Worm (Caenorhabditis elegans): ENCODE measurements around the gene pes-8.

DNA sequence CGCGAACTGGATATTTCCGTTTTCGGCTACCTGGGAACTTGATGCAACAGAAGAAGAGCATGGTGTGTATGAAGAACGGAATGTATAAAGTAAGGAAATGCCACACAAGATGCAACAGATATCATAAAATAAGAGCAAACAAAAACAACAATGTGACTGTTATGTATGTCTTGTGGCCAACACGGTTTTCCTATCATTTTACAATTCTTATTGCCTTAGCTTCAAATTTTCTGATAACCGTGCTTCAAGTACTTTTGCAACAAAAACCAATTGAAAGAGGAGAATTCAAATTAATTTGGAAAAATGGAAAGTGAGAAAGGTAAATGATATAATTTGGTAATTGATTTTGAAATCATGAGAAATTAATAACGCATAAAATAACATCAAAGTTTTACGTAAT, 20.0 kb upstream of the pes-8 start:
- TF ChIP-seq ztf-11 (tag; optimal IDR thresholded peaks at IDR 0.05) (no peak), blmp-1 (tag; optimal IDR thresholded peaks at IDR 0.05) (no peak), ceh-83 (GFP tag; optimal IDR thresholded peaks at IDR 0.05) (no peak), ceh-39 (tag; optimal IDR thresholded peaks at IDR 0.05) (no peak), nhr-237 (tag; optimal IDR thresholded peaks at IDR 0.05) (no peak), pha-4 (tag; optimal IDR thresholded peaks at IDR 0.05) (no peak), nhr-2 (tag; optimal IDR thresholded peaks at IDR 0.05) (no peak), tbx-8 (GFP tag; optimal IDR thresholded peaks at IDR 0.05) (no peak), unc-62 (GFP tag; optimal IDR thresholded peaks at IDR 0.05) (no peak), elt-3 (tag; optimal IDR thresholded peaks at IDR 0.05) (no peak), unc-39 (tag; optimal IDR thresholded peaks at IDR 0.05) (no peak), nhr-12 (tag; optimal IDR thresholded peaks at IDR 0.05) (no peak)

Data from whole organism, mixed stage, embryonic.